Fruit fly (Drosophila melanogaster) whole organism, larva: ENCODE data around the gene jvl.

Experiments used
- noc ChIP-seq: fragments of 200-800 bp; sonication (Bioruptor generic); optimal IDR thresholded peaks from 3 replicates; lab custom pipeline; 2019; ENCODE audit warnings: missing biosample characterization, mild to moderate bottlenecking, missing genetic modification characterization, moderate library complexity

The jvl gene

DNA sequence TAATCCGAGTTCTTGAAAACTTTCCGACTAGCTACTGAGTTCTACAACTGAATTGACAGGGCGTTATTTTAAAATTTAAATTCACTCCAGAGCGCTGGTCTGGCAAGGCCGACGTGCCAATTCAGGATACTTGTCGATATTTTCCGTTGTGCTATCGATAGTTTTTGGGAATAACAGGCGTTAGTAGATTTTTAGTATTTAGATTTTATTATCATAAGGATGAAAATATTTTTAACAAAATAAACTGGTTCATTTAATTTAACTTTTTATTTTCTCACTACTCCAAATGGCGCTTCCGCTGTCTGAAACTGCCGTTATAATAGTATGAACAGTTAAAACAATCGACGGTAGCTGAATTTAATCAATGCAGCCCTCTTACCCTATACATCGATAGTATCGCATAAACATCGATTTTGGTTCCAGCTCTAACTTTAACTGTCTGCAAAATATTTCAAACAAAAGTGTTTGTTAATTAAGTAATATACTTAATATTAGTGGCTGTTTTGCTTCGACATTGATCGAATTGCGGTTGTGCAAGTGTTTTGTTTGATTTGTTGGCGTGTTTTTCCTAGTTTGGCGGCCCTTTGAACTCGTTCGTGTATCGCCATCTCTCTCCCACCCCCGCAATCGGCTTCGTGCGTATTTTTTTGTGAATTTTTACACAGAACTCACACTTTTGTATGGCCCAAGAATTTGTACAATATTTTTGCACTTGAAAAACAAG is at the start of gene jvl, which contains the start of gene eff:
jvl (plus strand) TSS at position 391 of the 724 bp plus-strand sequence.
eff (minus strand) TSS at position 128 of the 724 bp plus-strand sequence.
- TF ChIP-seq noc = no peak

- TF ChIP-seq noc = no peak
Measured at dm6 chr3R:14692230-14692970, 49.0 kb upstream of the jvl start.

DNA sequence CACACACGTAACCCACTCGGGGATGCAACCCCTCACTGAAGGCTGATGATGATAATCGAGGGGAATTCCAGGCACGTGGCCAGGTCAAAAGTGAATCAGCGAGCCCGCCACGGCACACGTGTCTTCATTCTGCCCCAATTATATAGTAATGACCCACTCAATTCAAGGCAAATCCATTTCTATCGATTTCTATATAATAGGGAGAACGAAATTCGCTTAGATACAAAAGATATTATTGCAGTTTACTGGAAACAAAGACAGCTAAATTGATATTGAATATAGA is 48.5 kb upstream of the jvl start:
- no peak for TF ChIP-seq noc

DNA sequence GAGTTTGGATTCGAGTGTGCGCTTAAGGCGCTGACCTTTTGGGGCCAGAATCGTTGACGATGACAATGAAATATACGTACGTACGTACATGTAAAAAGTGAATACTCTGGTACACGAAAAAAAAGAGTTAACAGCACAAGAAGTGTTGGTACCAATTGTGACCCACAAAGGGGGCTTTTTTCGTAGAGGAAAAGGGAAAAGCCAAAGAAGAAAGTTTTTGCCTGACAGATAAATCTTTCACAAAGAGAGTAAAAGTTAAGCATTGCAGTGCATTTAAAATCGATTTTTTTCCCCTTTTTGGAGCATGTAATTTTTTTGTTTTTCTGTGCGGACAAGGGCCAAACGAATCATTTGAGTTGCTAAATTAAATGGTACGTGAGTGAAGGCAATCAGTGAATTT is 46.8 kb upstream of the jvl start:
- TF ChIP-seq noc = no peak

dm6 chr3R:14695054-14695453 is 46.3 kb upstream of the jvl start:
- no peak for TF ChIP-seq noc

dm6 chr3R:14695665-14696064 is 45.7 kb upstream of the jvl start:
- no peak for TF ChIP-seq noc

DNA sequence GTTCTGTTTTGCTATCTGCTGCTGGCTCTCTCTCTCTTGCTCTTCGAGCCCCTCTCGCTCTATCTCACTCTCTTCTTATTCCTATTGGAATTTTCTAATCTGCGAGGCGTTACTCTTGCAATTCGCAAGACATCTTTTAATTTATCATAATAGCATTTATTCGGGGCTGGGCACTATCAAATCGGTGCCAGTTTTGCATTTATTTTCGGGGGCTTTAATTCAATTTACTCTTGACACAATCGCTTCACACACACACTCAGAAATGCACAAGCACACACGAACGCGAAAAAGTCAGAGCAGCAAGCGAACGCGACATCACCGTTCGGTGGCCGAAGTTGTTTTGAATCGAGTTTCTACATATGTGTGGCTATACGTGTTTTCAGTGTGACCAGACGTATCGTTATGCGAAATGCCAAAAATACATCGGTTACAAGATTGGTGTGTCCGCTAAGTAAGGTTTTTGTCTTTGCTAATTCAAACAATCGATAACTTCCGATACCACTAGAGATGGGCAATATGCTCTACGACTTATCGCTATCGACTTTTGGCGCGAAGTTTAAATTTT is 44.4 kb upstream of the jvl start, which contains the start of gene Meltrin:
Meltrin (minus strand) TSS at position 344 of the 565 bp plus-strand sequence.
- TF ChIP-seq noc = peak; percentile 90

- TF ChIP-seq noc = peak; percentile 65
Measured at dm6 chr3R:14703302-14704192, 37.8 kb upstream of the jvl start.

DNA sequence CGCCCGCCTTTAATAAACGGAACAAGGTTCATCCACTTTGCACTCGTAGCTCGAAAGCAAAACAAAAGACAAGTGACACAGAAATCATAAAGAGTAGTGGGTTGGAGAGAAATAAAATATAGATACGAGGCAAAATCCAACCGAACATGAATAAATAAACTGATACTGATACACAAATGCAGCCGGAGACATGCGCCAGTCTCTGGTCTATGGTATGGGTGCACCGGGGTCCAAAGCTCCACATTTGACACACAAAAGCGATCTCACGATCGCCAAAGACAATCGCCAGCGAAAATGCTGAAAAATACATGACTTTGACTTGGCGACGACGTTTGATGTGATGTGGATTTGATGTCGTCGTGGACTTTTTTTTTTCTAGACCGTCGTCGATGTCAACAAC is 36.1 kb upstream of the jvl start:
- TF ChIP-seq noc = no peak

DNA sequence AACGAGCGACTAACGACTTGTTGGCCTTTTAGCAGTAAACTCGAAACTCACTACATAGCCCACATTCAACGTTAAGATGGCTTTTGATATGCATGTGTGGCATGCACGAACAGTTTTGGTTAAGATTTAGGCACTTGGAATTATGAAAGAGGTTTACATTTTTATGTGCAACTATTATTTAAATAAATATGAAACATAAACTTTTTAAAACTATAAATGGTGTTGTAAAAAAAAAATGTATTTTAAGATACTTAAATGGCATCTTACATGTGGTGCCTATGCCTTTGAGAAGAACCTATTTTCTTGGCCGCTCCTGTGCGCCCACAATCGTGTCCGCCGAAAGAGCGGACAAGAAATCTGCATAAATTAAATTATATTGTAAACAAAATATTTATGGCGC is 35.0 kb upstream of the jvl start:
- no peak for TF ChIP-seq noc

- peak; percentile 68 for TF ChIP-seq noc
Measured at dm6 chr3R:14706860-14707259, 34.5 kb upstream of the jvl start.

dm6 chr3R:14707703-14708643 is 33.4 kb upstream of the jvl start:
- TF ChIP-seq noc = no peak

DNA sequence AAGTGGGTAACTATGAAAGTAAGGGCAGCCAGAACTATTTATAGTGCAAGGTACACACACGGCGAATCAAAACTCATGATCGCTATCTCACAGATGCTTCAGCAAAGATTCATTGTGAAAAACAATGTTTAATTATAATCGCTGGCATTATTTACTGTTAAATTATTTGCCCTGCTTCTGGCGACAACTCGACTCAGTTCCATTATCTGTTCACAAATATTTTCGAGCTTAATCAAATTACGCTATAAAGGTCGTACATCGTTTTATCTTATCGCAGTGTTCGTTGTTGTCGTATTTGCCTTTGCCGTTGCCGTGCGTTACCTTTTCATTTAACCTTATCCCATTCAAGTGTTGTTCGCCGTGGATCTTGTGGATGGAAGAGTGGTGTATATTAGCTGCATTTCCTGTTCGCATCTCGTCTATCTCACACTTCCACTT is 32.4 kb upstream of the jvl start:
- TF ChIP-seq noc = peak; percentile 37

- no peak for TF ChIP-seq noc
Measured at dm6 chr3R:14709480-14709984, 31.9 kb upstream of the jvl start.

dm6 chr3R:14710673-14711072 is 30.7 kb upstream of the jvl start:
- no peak for TF ChIP-seq noc
